Worm (Caenorhabditis elegans) whole organism, L2 larva: Measurements from ENCODE around the gene rol-8.

Source experiments
- C34F6.9 ChIP-seq: fragments of 150-350 bp; optimal IDR thresholded peaks from 2 replicates; lab custom pipeline; 2014; ENCODE audit warnings: missing biosample characterization, missing genetic modification characterization
- F13H6.1 ChIP-seq: sonication (generic microtip); optimal IDR thresholded peaks from 2 replicates; lab custom pipeline; 2016; ENCODE audit warnings: missing genetic modification characterization, missing compliant biosample characterization
- R02D3.7 ChIP-seq: fragments of 150-350 bp; optimal IDR thresholded peaks from 2 replicates; lab custom pipeline; 2014; ENCODE audit warnings: missing biosample characterization, missing genetic modification characterization
- ZK546.5 ChIP-seq: sonication (generic microtip); optimal IDR thresholded peaks from 2 replicates; lab custom pipeline; 2017; ENCODE audit warnings: missing biosample characterization, missing genetic modification characterization
- aly-2 ChIP-seq: fragments of 150-350 bp; optimal IDR thresholded peaks from 2 replicates; lab custom pipeline; 2014; ENCODE audit warnings: missing biosample characterization, missing genetic modification characterization
- ama-1 ChIP-seq: fragments of 150-350 bp; optimal IDR thresholded peaks from 2 replicates; lab custom pipeline; 2018; ENCODE audit warnings: inconsistent platforms
- blmp-1 ChIP-seq: sonication (generic microtip); optimal IDR thresholded peaks from 2 replicates; lab custom pipeline; 2017; ENCODE audit warnings: missing genetic modification characterization, mild to moderate bottlenecking, missing compliant biosample characterization, antibody characterized with exemption, moderate library complexity; ENCODE audit not compliant: insufficient read depth
- ceh-82 ChIP-seq: fragments of 150-350 bp; optimal IDR thresholded peaks from 2 replicates; lab custom pipeline; 2014; ENCODE audit warnings: missing biosample characterization, missing genetic modification characterization
- crh-2 ChIP-seq: sonication (generic microtip); optimal IDR thresholded peaks from 2 replicates; lab custom pipeline; 2017; ENCODE audit warnings: missing biosample characterization, missing genetic modification characterization
- dmd-4 ChIP-seq: sonication (generic microtip); optimal IDR thresholded peaks from 2 replicates; lab custom pipeline; 2017; ENCODE audit warnings: missing biosample characterization, missing genetic modification characterization
- elt-1 ChIP-seq: fragments of 150-350 bp; optimal IDR thresholded peaks from 2 replicates; lab custom pipeline; 2014; ENCODE audit warnings: missing biosample characterization, missing genetic modification characterization
- elt-3 ChIP-seq: sonication (generic microtip); optimal IDR thresholded peaks from 2 replicates; lab custom pipeline; 2017; ENCODE audit warnings: missing biosample characterization, missing genetic modification characterization
- fos-1 ChIP-seq: fragments of 150-350 bp; optimal IDR thresholded peaks from 2 replicates; lab custom pipeline; 2014; ENCODE audit warnings: missing biosample characterization, missing genetic modification characterization
- gmeb-1 ChIP-seq: fragments of 150-350 bp; optimal IDR thresholded peaks from 2 replicates; lab custom pipeline; 2014; ENCODE audit warnings: missing biosample characterization, missing genetic modification characterization
- lin-11 ChIP-seq: fragments of 150-350 bp; sonication (generic microtip); optimal IDR thresholded peaks from 2 replicates; lab custom pipeline; 2014; ENCODE audit warnings: missing biosample characterization, missing genetic modification characterization, inconsistent platforms, mixed read lengths
- lsy-2 ChIP-seq, 2 experiments: fragments of 150-350 bp in 1 of 2; sonication (generic microtip) in 1 of 2; optimal IDR thresholded peaks; 2 replicates each; lab custom pipeline; 2014 to 2017; ENCODE audit warnings: missing biosample characterization in 2 of 2, missing genetic modification characterization in 2 of 2
- mab-5 ChIP-seq: fragments of 150-350 bp; optimal IDR thresholded peaks from 2 replicates; lab custom pipeline; 2014; ENCODE audit warnings: missing biosample characterization, missing genetic modification characterization
- mbf-1 ChIP-seq: sonication (generic microtip); optimal IDR thresholded peaks from 2 replicates; lab custom pipeline; 2017; ENCODE audit warnings: missing biosample characterization, missing genetic modification characterization
- mdl-1 ChIP-seq, 2 experiments: fragments of 150-350 bp in 1 of 2; sonication (generic microtip) in 1 of 2; optimal IDR thresholded peaks; 2 replicates each; lab custom pipeline; 2017; ENCODE audit warnings: missing biosample characterization in 2 of 2, missing genetic modification characterization in 2 of 2
- nhr-11 ChIP-seq: fragments of 150-350 bp; optimal IDR thresholded peaks from 2 replicates; lab custom pipeline; 2014; ENCODE audit warnings: missing biosample characterization, missing genetic modification characterization
- nhr-12 ChIP-seq: fragments of 150-350 bp; optimal IDR thresholded peaks from 2 replicates; lab custom pipeline; 2014; ENCODE audit warnings: missing biosample characterization, missing genetic modification characterization
- nhr-129 ChIP-seq: fragments of 150-350 bp; optimal IDR thresholded peaks from 2 replicates; lab custom pipeline; 2014; ENCODE audit warnings: missing biosample characterization, missing genetic modification characterization
- nhr-21 ChIP-seq: fragments of 150-350 bp; optimal IDR thresholded peaks from 2 replicates; lab custom pipeline; 2014; ENCODE audit warnings: missing biosample characterization, missing genetic modification characterization
- nhr-6 ChIP-seq: fragments of 150-350 bp; optimal IDR thresholded peaks from 2 replicates; lab custom pipeline; 2014; ENCODE audit warnings: missing biosample characterization, missing genetic modification characterization
- nhr-77 ChIP-seq: fragments of 150-350 bp; optimal IDR thresholded peaks from 2 replicates; lab custom pipeline; 2014; ENCODE audit warnings: missing biosample characterization, missing genetic modification characterization
- peb-1 ChIP-seq: fragments of 150-350 bp; optimal IDR thresholded peaks from 2 replicates; lab custom pipeline; 2014; ENCODE audit warnings: missing biosample characterization, missing genetic modification characterization
- sem-4 ChIP-seq: fragments of 150-350 bp; optimal IDR thresholded peaks from 2 replicates; lab custom pipeline; 2014; ENCODE audit warnings: missing biosample characterization, missing genetic modification reagents, missing genetic modification characterization
- sma-3 ChIP-seq: sonication (generic microtip); optimal IDR thresholded peaks from 2 replicates; lab custom pipeline; 2016; ENCODE audit warnings: missing genetic modification reagents, missing genetic modification characterization, missing compliant biosample characterization
- snpc-4 ChIP-seq: fragments of 150-350 bp; optimal IDR thresholded peaks from 2 replicates; lab custom pipeline; 2014; ENCODE audit warnings: missing biosample characterization, missing genetic modification characterization
- unc-55 ChIP-seq: fragments of 150-350 bp; sonication (generic microtip); optimal IDR thresholded peaks from 3 replicates; lab custom pipeline; 2014; ENCODE audit warnings: missing biosample characterization, missing genetic modification reagents, missing genetic modification characterization
- ztf-1 ChIP-seq: fragments of 200-800 bp; sonication (Bioruptor generic); conservative IDR thresholded peaks from 2 replicates; pipeline ENCODE4 v1.3.6; 2022; ENCODE audit warnings: missing genetic modification characterization, missing compliant biosample characterization
- ztf-11 ChIP-seq: sonication (generic microtip); optimal IDR thresholded peaks from 2 replicates; lab custom pipeline; 2017; ENCODE audit warnings: missing biosample characterization, missing genetic modification characterization

Gene rol-8

ce11 chrII:7542952-7543351 lies 956 bp upstream of the rol-8 start:
- TF ChIP-seq R02D3.7 (no peak), snpc-4 (tag; lab: Kevin White, UChicago) (no peak), C34F6.9 (tag; lab: Kevin White, UChicago) (no peak), lin-11 (tag; lab: Kevin White, UChicago) (no peak), sem-4 (tag; lab: Kevin White, UChicago) (no peak), nhr-129 (tag; lab: Kevin White, UChicago) (no peak), dmd-4 (tag; lab: Kevin White, UChicago) (no peak), nhr-77 (tag; lab: Kevin White, UChicago) (no peak), mbf-1 (tag; lab: Kevin White, UChicago) (no peak), lsy-2 (tag; optimal IDR thresholded peaks at IDR 0.05; lab: Kevin White, UChicago) (no peak)

ce11 chrII:7544782-7545181 lies 874 bp downstream of the rol-8 start:
- TF ChIP-seq nhr-6 (tag; lab: Kevin White, UChicago): no peak
- no peak for TF ChIP-seq lsy-2 (tag; optimal IDR thresholded peaks at IDR 0.05; lab: Kevin White, UChicago)
- TF ChIP-seq sem-4 (tag; lab: Kevin White, UChicago): no peak
- no peak for TF ChIP-seq ceh-82
- TF ChIP-seq fos-1 (tag; lab: Kevin White, UChicago): no peak
- TF ChIP-seq C34F6.9 (tag; lab: Kevin White, UChicago): no peak
- TF ChIP-seq ztf-11 (tag; lab: Kevin White, UChicago): no peak
- TF ChIP-seq ztf-1 (GFP tag; lab: Robert Waterston, UW): no peak
- no peak for TF ChIP-seq nhr-21 (tag; lab: Kevin White, UChicago)
- no peak for TF ChIP-seq blmp-1 (tag; lab: Kevin White, UChicago)
- TF ChIP-seq nhr-12 (tag; lab: Kevin White, UChicago): no peak
- TF ChIP-seq aly-2: no peak
- TF ChIP-seq elt-3 (tag; lab: Kevin White, UChicago): no peak
- no peak for TF ChIP-seq ZK546.5 (tag; lab: Kevin White, UChicago)
- TF ChIP-seq unc-55: no peak
- no peak for TF ChIP-seq mab-5

ce11 chrII:7545364-7545763 lies 1.5 kb downstream of the rol-8 start:
- TF ChIP-seq gmeb-1 (tag; lab: Kevin White, UChicago) (no peak), nhr-12 (tag; lab: Kevin White, UChicago) (no peak), unc-55 (peak; percentile 35), nhr-11 (tag; lab: Kevin White, UChicago) (no peak), nhr-6 (tag; lab: Kevin White, UChicago) (no peak), blmp-1 (tag; lab: Kevin White, UChicago) (peak; percentile 5), peb-1 (no peak), C34F6.9 (tag; lab: Kevin White, UChicago) (no peak), aly-2 (no peak), ama-1 (lab: Kevin White, UChicago) (peak; percentile 74), R02D3.7 (no peak), fos-1 (tag; lab: Kevin White, UChicago) (peak; percentile 7), elt-1 (tag; lab: Kevin White, UChicago) (no peak), nhr-21 (tag; lab: Kevin White, UChicago) (peak; percentile 74), nhr-77 (tag; lab: Kevin White, UChicago) (no peak), mdl-1 (tag; optimal IDR thresholded peaks at IDR 0.05; lab: Kevin White, UChicago) (no peak)

ce11 chrII:7547269-7547668 lies 3.4 kb downstream of the rol-8 start:
- no peak for TF ChIP-seq lin-11 (tag; lab: Kevin White, UChicago)
- no peak for TF ChIP-seq mab-5
- no peak for TF ChIP-seq ZK546.5 (tag; lab: Kevin White, UChicago)
- TF ChIP-seq mdl-1 (tag; optimal IDR thresholded peaks at IDR 0.05; lab: Kevin White, UChicago): no peak
- TF ChIP-seq sma-3 (GFP tag; lab: Kevin White, UChicago): no peak

ce11 chrII:7548044-7548443 lies 4.1 kb downstream of the rol-8 start, which contains the start of gene fbxa-224:
Gene fbxa-224 (minus strand): TSS chrII:7548144.
- TF ChIP-seq snpc-4 (tag; lab: Kevin White, UChicago): no peak
- TF ChIP-seq F13H6.1 (tag; lab: Kevin White, UChicago): no peak
- no peak for TF ChIP-seq gmeb-1 (tag; lab: Kevin White, UChicago)

- TF ChIP-seq ama-1 (lab: Kevin White, UChicago) (no peak), crh-2 (tag; lab: Kevin White, UChicago) (no peak), mdl-1 (tag; optimal IDR thresholded peaks at IDR 0.05; lab: Kevin White, UChicago) (no peak)
Measured at ce11 chrII:7549035-7549434, 5.1 kb downstream of the rol-8 start, which contains the start of gene tph-1. Gene tph-1 (plus strand): TSS chrII:7549335.
